Fruit fly (Drosophila melanogaster): Measurements from ENCODE around the gene CG33644.
A peak's percentile ranks its signal among the peaks of the same experiment; 100 is the strongest.

Gene CG33644

dm6 chr2L:13531785-13532184 is at the start of gene CG33644:
TSS of gene CG33644 (plus strand) at chr2L:13532085.
- no peak for TF ChIP-seq fd96Ca (GFP tag; IDR thresholded peaks at IDR 0.05)

- TF ChIP-seq CG15710 (tag; optimal IDR thresholded peaks at IDR 0.05) (peak; percentile 73), fd96Ca (GFP tag; IDR thresholded peaks at IDR 0.05) (no peak), CG13204 (GFP tag; optimal IDR thresholded peaks at IDR 0.05) (peak; percentile 5), CG8159 (tag; optimal IDR thresholded peaks at IDR 0.05) (peak; percentile 40), CG9948 (tag; optimal IDR thresholded peaks at IDR 0.05) (no peak), CG34367 (tag; optimal IDR thresholded peaks at IDR 0.05) (peak; percentile 30), Pif1A (GFP tag; optimal IDR thresholded peaks at IDR 0.05) (peak; percentile 62), CG14655 (GFP tag; optimal IDR thresholded peaks at IDR 0.05) (peak; percentile 21)
These were observed 49.6 kb upstream of the CG33644 start for dm6 chr2L:13482258-13482657.

dm6 chr2L:13497915-13498314 is 34.0 kb upstream of the CG33644 start:
- TF ChIP-seq Snoo (tag; optimal IDR thresholded peaks at IDR 0.05) (no peak), CG34367 (tag; optimal IDR thresholded peaks at IDR 0.05) (no peak), CG32121 (GFP tag; IDR thresholded peaks at IDR 0.05) (no peak), CG9948 (tag; optimal IDR thresholded peaks at IDR 0.05) (no peak), Ets98B (GFP tag; IDR thresholded peaks at IDR 0.05) (no peak), CG8301 (tag; optimal IDR thresholded peaks at IDR 0.05) (no peak)

dm6 chr2L:13500416-13500815 is 31.5 kb upstream of the CG33644 start:
- peak; percentile 69 for TF ChIP-seq D1 (tag; optimal IDR thresholded peaks at IDR 0.05)
- TF ChIP-seq CG32121 (GFP tag; IDR thresholded peaks at IDR 0.05): no peak

- TF ChIP-seq CG9948 (tag; optimal IDR thresholded peaks at IDR 0.05) (no peak), CG15710 (tag; optimal IDR thresholded peaks at IDR 0.05) (no peak), rn (GFP tag; IDR thresholded peaks at IDR 0.05) (no peak), Pif1B (GFP tag; optimal IDR thresholded peaks at IDR 0.05) (no peak), CG12605 (GFP tag; IDR thresholded peaks at IDR 0.05) (no peak), gl (tag; optimal IDR thresholded peaks at IDR 0.05) (no peak), Snoo (tag; optimal IDR thresholded peaks at IDR 0.05) (no peak), Pif1A (GFP tag; optimal IDR thresholded peaks at IDR 0.05) (no peak), CG14655 (GFP tag; optimal IDR thresholded peaks at IDR 0.05) (no peak), CG32121 (GFP tag; IDR thresholded peaks at IDR 0.05) (no peak), EcR (GFP tag; optimal IDR thresholded peaks at IDR 0.05) (no peak), CG34367 (tag; optimal IDR thresholded peaks at IDR 0.05) (no peak)
These were observed 22.2 kb upstream of the CG33644 start for dm6 chr2L:13509533-13510240.

- no peak for TF ChIP-seq Snoo (tag; optimal IDR thresholded peaks at IDR 0.05)
- no peak for TF ChIP-seq CG10348 (GFP tag; IDR thresholded peaks at IDR 0.05)
- 0 out of 3 replicates have a peak, but pooled peaks have one; percentile 23 for TF ChIP-seq CG4496 (GFP tag; IDR thresholded peaks at IDR 0.05)
These were observed 20.7 kb upstream of the CG33644 start for dm6 chr2L:13510870-13511867.

dm6 chr2L:13512182-13513032 is 19.5 kb upstream of the CG33644 start:
- TF ChIP-seq rn (GFP tag; IDR thresholded peaks at IDR 0.05) (no peak), CG13204 (GFP tag; optimal IDR thresholded peaks at IDR 0.05) (no peak), Snoo (tag; optimal IDR thresholded peaks at IDR 0.05) (no peak), gl (tag; optimal IDR thresholded peaks at IDR 0.05) (no peak), Pif1B (GFP tag; optimal IDR thresholded peaks at IDR 0.05) (peak; percentile 1), CG34367 (tag; optimal IDR thresholded peaks at IDR 0.05) (peak; percentile 8), CG10348 (GFP tag; IDR thresholded peaks at IDR 0.05) (no peak), CG4496 (GFP tag; IDR thresholded peaks at IDR 0.05) (peak; percentile 63), D1 (tag; optimal IDR thresholded peaks at IDR 0.05) (peak; percentile 14), CG12605 (GFP tag; IDR thresholded peaks at IDR 0.05) (peak; percentile 48; the same call in 1 of the 2 replicates), Pif1A (GFP tag; optimal IDR thresholded peaks at IDR 0.05) (peak; percentile 20), fd96Ca (GFP tag; IDR thresholded peaks at IDR 0.05) (peak; percentile 8; the same call in 1 of the 3 replicates), EcR (GFP tag; optimal IDR thresholded peaks at IDR 0.05) (no peak), Ets98B (GFP tag; IDR thresholded peaks at IDR 0.05) (peak; percentile 55), CG14655 (GFP tag; optimal IDR thresholded peaks at IDR 0.05) (peak; percentile 27), CG17806 (tag; optimal IDR thresholded peaks at IDR 0.05) (no peak), CG32121 (GFP tag; IDR thresholded peaks at IDR 0.05) (peak; percentile 39; the same call in 1 of the 2 replicates), CG9948 (tag; optimal IDR thresholded peaks at IDR 0.05) (no peak), CG8301 (tag; optimal IDR thresholded peaks at IDR 0.05) (no peak), CG15710 (tag; optimal IDR thresholded peaks at IDR 0.05) (peak; percentile 25), CG8159 (tag; optimal IDR thresholded peaks at IDR 0.05) (peak; percentile 24)

Data from whole organism, pupa.